Worm (Caenorhabditis elegans) whole organism, L4/young adult: ENCODE data around the gene F56D6.6.

Experiments used
- W03F9.2 ChIP-seq: fragments of 150-350 bp; optimal IDR thresholded peaks from 2 replicates; lab custom pipeline; 2014; ENCODE audit warnings: missing biosample characterization, missing genetic modification characterization
- him-1 ChIP-seq: sonication (generic microtip); optimal IDR thresholded peaks from 2 replicates; lab custom pipeline; 2016; ENCODE audit warnings: missing genotype, missing genetic modification reagents, missing genetic modification characterization, missing compliant biosample characterization

DNA sequence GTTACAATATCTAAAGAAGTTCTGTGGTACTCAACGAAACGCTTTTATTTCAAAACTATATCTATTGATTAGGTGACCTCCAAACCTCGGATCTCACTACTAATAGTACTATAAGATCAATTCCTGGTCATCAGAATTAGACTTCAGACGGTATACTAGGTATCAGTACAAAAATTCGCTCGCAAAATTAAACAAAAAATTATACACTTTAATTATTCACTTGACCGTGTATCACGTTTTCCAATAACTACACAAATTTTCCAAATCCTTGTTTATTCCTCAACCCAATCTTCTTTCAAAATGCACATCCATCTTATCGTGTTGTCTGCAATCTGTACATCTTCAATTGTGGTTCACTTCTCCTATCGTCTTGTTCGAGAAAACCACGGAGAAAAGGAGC, 15.1 kb downstream of the F56D6.6 start, which contains the start of gene F56D6.23:
- TF ChIP-seq him-1 (no peak), W03F9.2 (no peak)
